Worm (Caenorhabditis elegans) whole organism, L2 larva: ENCODE results near the gene vms-1.

Source experiments
- aly-2 ChIP-seq: fragments of 150-350 bp; optimal IDR thresholded peaks from 2 replicates; lab custom pipeline; 2014; ENCODE audit warnings: missing biosample characterization, missing genetic modification characterization
- ama-1 ChIP-seq: fragments of 150-350 bp; optimal IDR thresholded peaks from 2 replicates; lab custom pipeline; 2018; ENCODE audit warnings: inconsistent platforms
- blmp-1 ChIP-seq: sonication (generic microtip); optimal IDR thresholded peaks from 2 replicates; lab custom pipeline; 2017; ENCODE audit warnings: missing genetic modification characterization, mild to moderate bottlenecking, missing compliant biosample characterization, antibody characterized with exemption, moderate library complexity; ENCODE audit not compliant: insufficient read depth
- lin-11 ChIP-seq: fragments of 150-350 bp; sonication (generic microtip); optimal IDR thresholded peaks from 2 replicates; lab custom pipeline; 2014; ENCODE audit warnings: missing biosample characterization, missing genetic modification characterization, inconsistent platforms, mixed read lengths
- nhr-77 ChIP-seq: fragments of 150-350 bp; optimal IDR thresholded peaks from 2 replicates; lab custom pipeline; 2014; ENCODE audit warnings: missing biosample characterization, missing genetic modification characterization
- unc-39 ChIP-seq: fragments of 150-350 bp; optimal IDR thresholded peaks from 2 replicates; lab custom pipeline; 2014; ENCODE audit warnings: missing biosample characterization, missing genetic modification characterization
- ztf-11 ChIP-seq: sonication (generic microtip); optimal IDR thresholded peaks from 2 replicates; lab custom pipeline; 2017; ENCODE audit warnings: missing biosample characterization, missing genetic modification characterization

ce11 chrIII:8067798-8068197 lies 20.5 kb upstream of the vms-1 start:
- TF ChIP-seq aly-2 (tag; lab: Kevin White, UChicago), result no peak
- no peak for TF ChIP-seq ztf-11 (tag; lab: Kevin White, UChicago)
- TF ChIP-seq blmp-1 (tag; lab: Kevin White, UChicago), result no peak
- no peak for TF ChIP-seq unc-39
- TF ChIP-seq ama-1 (lab: Kevin White, UChicago), result no peak
- TF ChIP-seq nhr-77, result no peak
- no peak for TF ChIP-seq lin-11 (tag; lab: Kevin White, UChicago)
